Worm (Caenorhabditis elegans) whole organism, L2 larva: ENCODE data around the gene srh-63.

Experiments
- F13H6.1 ChIP-seq: sonication (generic microtip); optimal IDR thresholded peaks from 2 replicates; lab custom pipeline; 2016; ENCODE audit warnings: missing genetic modification characterization, missing compliant biosample characterization
- Y55F3AM.14 ChIP-seq: fragments of 200-800 bp; sonication (Bioruptor generic); optimal IDR thresholded peaks from 2 replicates; lab custom pipeline; 2018; ENCODE audit warnings: mild to moderate bottlenecking, missing genetic modification characterization, missing compliant biosample characterization
- crh-2 ChIP-seq: sonication (generic microtip); optimal IDR thresholded peaks from 2 replicates; lab custom pipeline; 2017; ENCODE audit warnings: missing biosample characterization, missing genetic modification characterization
- dmd-4 ChIP-seq: sonication (generic microtip); optimal IDR thresholded peaks from 2 replicates; lab custom pipeline; 2017; ENCODE audit warnings: missing biosample characterization, missing genetic modification characterization
- elt-1 ChIP-seq: fragments of 150-350 bp; optimal IDR thresholded peaks from 2 replicates; lab custom pipeline; 2014; ENCODE audit warnings: missing biosample characterization, missing genetic modification characterization
- lin-13 ChIP-seq: fragments of 150-350 bp; optimal IDR thresholded peaks from 2 replicates; lab custom pipeline; 2014; ENCODE audit warnings: missing biosample characterization, missing genetic modification reagents, missing genetic modification characterization
- lsy-2 ChIP-seq, 2 experiments: fragments of 150-350 bp in 1 of 2; sonication (generic microtip) in 1 of 2; optimal IDR thresholded peaks; 2 replicates each; lab custom pipeline; 2014 to 2017; ENCODE audit warnings: missing biosample characterization in 2 of 2, missing genetic modification characterization in 2 of 2
- nhr-23 ChIP-seq: fragments of 150-350 bp; optimal IDR thresholded peaks from 2 replicates; lab custom pipeline; 2014; ENCODE audit warnings: missing biosample characterization, missing genetic modification reagents, missing genetic modification characterization
- nhr-25 ChIP-seq: fragments of 150-350 bp; sonication (generic microtip); optimal IDR thresholded peaks from 3 replicates; lab custom pipeline; 2014; ENCODE audit warnings: missing biosample characterization, missing genetic modification characterization
- snpc-4 ChIP-seq: fragments of 150-350 bp; optimal IDR thresholded peaks from 2 replicates; lab custom pipeline; 2014; ENCODE audit warnings: missing biosample characterization, missing genetic modification characterization
- unc-62 ChIP-seq: fragments of 150-350 bp; optimal IDR thresholded peaks from 2 replicates; lab custom pipeline; 2014; ENCODE audit warnings: missing biosample characterization, missing genetic modification reagents, missing genetic modification characterization
- zag-1 ChIP-seq: fragments of 150-350 bp; optimal IDR thresholded peaks from 2 replicates; lab custom pipeline; 2014; ENCODE audit warnings: missing biosample characterization, missing genetic modification characterization

ce11 chrIV:14496494-14496893 is 27.2 kb upstream of the srh-63 start:
- no peak for TF ChIP-seq lin-13 (GFP tag; lab: Kevin White, UChicago)
- TF ChIP-seq crh-2 (tag; lab: Kevin White, UChicago) = no peak
- TF ChIP-seq zag-1 (tag; lab: Kevin White, UChicago) = no peak
- no peak for TF ChIP-seq F13H6.1 (tag; lab: Kevin White, UChicago)
- no peak for TF ChIP-seq unc-62 (GFP tag; lab: Kevin White, UChicago)
- TF ChIP-seq nhr-23 (tag; lab: Kevin White, UChicago) = no peak
- no peak for TF ChIP-seq nhr-25
- TF ChIP-seq elt-1 (tag; lab: Kevin White, UChicago) = no peak
- no peak for TF ChIP-seq snpc-4
- no peak for TF ChIP-seq dmd-4 (tag; lab: Kevin White, UChicago)
- TF ChIP-seq Y55F3AM.14 (GFP tag; lab: Kevin White, UChicago) = no peak
- TF ChIP-seq lsy-2 (tag; optimal IDR thresholded peaks at IDR 0.05; lab: Kevin White, UChicago) = no peak
